Worm (Caenorhabditis elegans): Measurements from ENCODE around the gene ugt-48.

Gene ugt-48

ce11 chrV:5582860-5583259 is 35.0 kb upstream of the ugt-48 start (continued):
- TF ChIP-seq rbr-2 (tag; optimal IDR thresholded peaks at IDR 0.05) (no peak), hlh-11 (tag; optimal IDR thresholded peaks at IDR 0.05) (no peak), vab-7 (GFP tag; IDR thresholded peaks at IDR 0.05) (no peak), tag-97 (GFP tag; IDR thresholded peaks at IDR 0.05) (no peak), madf-9 (GFP tag; conservative IDR thresholded peaks at IDR 0.05) (no peak), egl-43 (GFP tag; IDR thresholded peaks at IDR 0.05) (0 out of 2 replicates have a peak, but pooled peaks have one; percentile 53), dve-1 (tag; optimal IDR thresholded peaks at IDR 0.05; ENCODE audit: insufficient read depth) (peak; percentile 3), ztf-11 (tag; optimal IDR thresholded peaks at IDR 0.05) (no peak), unc-130 (GFP tag; optimal IDR thresholded peaks at IDR 0.05) (no peak), dmd-8 (GFP tag; IDR thresholded peaks at IDR 0.05) (no peak), nhr-102 (tag; optimal IDR thresholded peaks at IDR 0.05) (no peak), lsy-2 (tag; optimal IDR thresholded peaks at IDR 0.05) (peak in 1 of 2 experiments; percentile 27), egl-27 (tag; optimal IDR thresholded peaks at IDR 0.05) (no peak), F10B5.3 (tag; optimal IDR thresholded peaks at IDR 0.05) (no peak), daf-19 (GFP tag; conservative IDR thresholded peaks at IDR 0.05) (no peak), ceh-44 (GFP tag; IDR thresholded peaks at IDR 0.05) (no peak), ceh-20 (GFP tag; IDR thresholded peaks at IDR 0.05) (peak; percentile 13; the same call in 1 of the 2 replicates)

DNA sequence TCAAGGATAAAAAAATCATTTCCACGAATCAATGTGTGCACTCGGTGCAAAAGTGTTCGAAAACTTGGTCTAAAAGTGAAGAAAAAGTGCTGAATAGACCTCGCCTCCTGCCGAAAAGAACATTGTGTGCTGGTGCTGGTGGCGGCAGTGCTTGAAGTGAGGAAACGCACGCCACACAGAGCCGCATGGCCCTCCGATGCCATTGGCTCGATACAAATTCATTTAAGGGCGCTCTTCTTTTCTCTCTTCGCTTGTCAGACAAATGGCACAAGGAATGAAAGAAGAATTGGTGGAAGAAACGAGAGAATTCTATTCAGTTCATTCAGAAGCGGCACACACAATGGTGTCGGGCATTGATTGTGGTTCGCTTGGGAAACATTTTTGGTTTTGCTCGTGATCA is 34.4 kb upstream of the ugt-48 start:
- TF ChIP-seq madf-9 (GFP tag; conservative IDR thresholded peaks at IDR 0.05) = 0 out of 2 replicates have a peak, but pooled peaks have one; percentile 28
- TF ChIP-seq lsy-2 (tag; optimal IDR thresholded peaks at IDR 0.05) = peak in 1 of 2 experiments; percentile 19
- no peak for TF ChIP-seq vab-7 (GFP tag; IDR thresholded peaks at IDR 0.05)
- no peak for TF ChIP-seq madf-5 (GFP tag; IDR thresholded peaks at IDR 0.05)
- TF ChIP-seq egl-43 (GFP tag; IDR thresholded peaks at IDR 0.05) = 0 out of 2 replicates have a peak, but pooled peaks have one; percentile 38
- TF ChIP-seq nhr-77 (tag; optimal IDR thresholded peaks at IDR 0.05) = no peak
- peak; percentile 7 for TF ChIP-seq duxl-1 (tag; optimal IDR thresholded peaks at IDR 0.05; ENCODE audit: poor library complexity)
- no peak for TF ChIP-seq zfp-3 (GFP tag; conservative IDR thresholded peaks at IDR 0.05)
- TF ChIP-seq nhr-48 (tag; optimal IDR thresholded peaks at IDR 0.05) = peak; percentile 12
- peak; percentile 10 for TF ChIP-seq rbr-2 (tag; optimal IDR thresholded peaks at IDR 0.05)

DNA sequence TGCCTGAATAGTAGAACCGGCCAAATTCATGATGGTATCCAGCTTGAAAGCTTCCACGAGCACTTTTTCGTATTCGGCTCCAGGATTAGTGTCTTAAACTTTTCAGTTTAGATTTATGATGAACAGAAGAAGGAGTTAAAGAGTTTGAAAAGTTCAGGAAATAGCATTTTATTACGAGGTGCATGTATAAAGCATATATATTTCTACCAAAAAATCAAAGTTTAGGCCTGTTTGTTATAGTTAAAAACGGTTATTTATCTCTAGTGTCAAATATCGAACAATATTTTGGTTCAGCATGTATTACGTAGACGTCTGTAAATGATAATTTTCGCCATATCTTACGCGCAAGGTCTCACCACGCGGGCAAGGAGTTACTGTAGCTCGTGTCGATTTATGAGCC is 33.5 kb upstream of the ugt-48 start, which contains the start of gene klc-2:
TSS of gene klc-2 (minus strand) at position 101 of the 400 bp plus-strand sequence.
- TF ChIP-seq ceh-44 (GFP tag; IDR thresholded peaks at IDR 0.05) (no peak), egl-27 (tag; optimal IDR thresholded peaks at IDR 0.05) (no peak), nhr-237 (tag; optimal IDR thresholded peaks at IDR 0.05) (no peak), D1046.2 (GFP tag; IDR thresholded peaks at IDR 0.05) (no peak), lir-3 (tag; optimal IDR thresholded peaks at IDR 0.05) (no peak), jun-1 (tag; optimal IDR thresholded peaks at IDR 0.05) (no peak), tra-1 (GFP tag; IDR thresholded peaks at IDR 0.05) (no peak), unc-39 (tag; optimal IDR thresholded peaks at IDR 0.05) (no peak), F44E2.7 (GFP tag; IDR thresholded peaks at IDR 0.05) (no peak), ceh-62 (tag; optimal IDR thresholded peaks at IDR 0.05) (no peak), dmd-8 (GFP tag; IDR thresholded peaks at IDR 0.05) (no peak), Y48G9A.11 (GFP tag; IDR thresholded peaks at IDR 0.05) (no peak), hlh-11 (tag; optimal IDR thresholded peaks at IDR 0.05) (no peak), Y105C5A.15 (GFP tag; IDR thresholded peaks at IDR 0.05) (no peak), R02D3.7 (tag; optimal IDR thresholded peaks at IDR 0.05) (no peak), lim-7 (GFP tag; IDR thresholded peaks at IDR 0.05) (no peak), F37D6.2 (tag; optimal IDR thresholded peaks at IDR 0.05) (no peak), egl-43 (GFP tag; IDR thresholded peaks at IDR 0.05) (no peak)

DNA sequence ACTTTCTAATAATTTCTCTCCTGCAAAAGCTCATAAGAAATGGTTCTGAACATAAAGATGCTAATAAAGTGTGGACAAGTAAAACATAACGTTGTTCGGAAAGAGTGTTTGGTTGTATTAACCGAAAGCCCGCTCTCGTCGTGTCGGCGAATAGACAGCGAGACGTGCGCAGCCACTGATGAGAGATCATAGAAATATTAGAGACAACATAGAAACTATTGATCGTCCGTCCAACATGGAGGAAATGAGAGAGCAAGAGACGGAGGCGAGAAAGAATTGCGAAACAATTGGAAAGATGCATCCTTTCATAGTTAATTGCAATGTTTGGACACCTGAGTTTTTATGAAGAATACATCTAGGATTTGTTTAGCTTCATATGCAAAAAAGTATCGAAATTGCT is 32.7 kb upstream of the ugt-48 start:
- TF ChIP-seq dve-1 (tag; optimal IDR thresholded peaks at IDR 0.05; ENCODE audit: insufficient read depth) (peak; percentile 71), nhr-11 (tag; optimal IDR thresholded peaks at IDR 0.05) (peak; percentile 3), nhr-41 (GFP tag; IDR thresholded peaks at IDR 0.05) (no peak), nhr-25 (tag; optimal IDR thresholded peaks at IDR 0.05; ENCODE audit: borderline replicate concordance, insufficient read depth) (no peak), attf-4 (tag; optimal IDR thresholded peaks at IDR 0.05) (no peak), lin-15B (tag; optimal IDR thresholded peaks at IDR 0.05) (no peak), nhr-28 (tag; optimal IDR thresholded peaks at IDR 0.05) (peak; percentile 49), hlh-11 (tag; optimal IDR thresholded peaks at IDR 0.05) (peak; percentile 40), zag-1 (tag; optimal IDR thresholded peaks at IDR 0.05) (no peak), gei-8 (GFP tag; optimal IDR thresholded peaks at IDR 0.05) (no peak), set-16 (GFP tag; IDR thresholded peaks at IDR 0.05) (no peak), ceh-62 (tag; optimal IDR thresholded peaks at IDR 0.05) (no peak), lsy-2 (tag; optimal IDR thresholded peaks at IDR 0.05) (peak; percentile 41 to 81), rbr-2 (tag; optimal IDR thresholded peaks at IDR 0.05) (peak; percentile 48), mxl-3 (GFP tag; optimal IDR thresholded peaks at IDR 0.05) (peak; percentile 46), aha-1 (tag) (peak; percentile 76), egl-27 (tag; optimal IDR thresholded peaks at IDR 0.05) (no peak)
